Fruit fly (Drosophila melanogaster): ENCODE results near the gene Rox8.

DNA sequence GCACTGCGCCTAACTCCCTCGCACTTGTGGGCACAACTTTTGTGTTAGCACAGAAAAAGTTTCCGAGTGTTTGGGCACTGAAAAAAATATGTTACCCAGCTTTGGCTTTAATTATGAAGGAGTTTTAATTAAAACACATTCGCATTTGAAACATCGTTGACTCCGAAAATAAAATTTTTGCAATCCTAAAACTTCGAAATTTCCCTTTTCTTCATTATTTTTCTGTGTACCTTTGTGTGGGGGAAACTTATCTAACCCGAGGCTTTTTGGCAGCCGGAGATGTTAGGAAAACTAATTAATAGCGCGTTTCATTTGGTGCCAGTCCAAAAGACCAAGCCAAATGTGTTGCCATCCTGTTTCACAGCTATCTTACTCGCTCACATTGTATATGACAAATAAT lies 43.6 kb upstream of the Rox8 start:
- TF ChIP-seq psq (optimal IDR thresholded peaks at IDR 0.05) (no peak), pan (optimal IDR thresholded peaks at IDR 0.05) (no peak), EcR (GFP tag; optimal IDR thresholded peaks at IDR 0.05) (no peak)
